Fruit fly (Drosophila melanogaster) whole organism, embryonic: Measurements from ENCODE around the gene CG11279.

Source experiments
- Atf6 ChIP-seq: fragments of 200-800 bp; sonication (Bioruptor generic); IDR thresholded peaks from 2 replicates; pipeline ENCODE4 v1.3.6; 2022; ENCODE audit warnings: missing biosample characterization, missing genetic modification characterization
- CG10543 ChIP-seq: fragments of 200-800 bp; sonication (Bioruptor generic); optimal IDR thresholded peaks from 3 replicates; lab custom pipeline; 2017; ENCODE audit warnings: missing biosample characterization, mild to moderate bottlenecking, missing genetic modification characterization, moderate library complexity
- CG10654 ChIP-seq: fragments of 200-800 bp; sonication (Bioruptor generic); optimal IDR thresholded peaks from 2 replicates; lab custom pipeline; 2016; ENCODE audit warnings: missing biosample characterization, missing genetic modification characterization
- CG11398 ChIP-seq: fragments of 200-800 bp; sonication (Bioruptor generic); optimal IDR thresholded peaks from 2 replicates; lab custom pipeline; 2016; ENCODE audit warnings: missing biosample characterization, missing genetic modification characterization
- CG12391 ChIP-seq: fragments of 200-800 bp; sonication (Bioruptor generic); optimal IDR thresholded peaks from 3 replicates; lab custom pipeline; 2018; ENCODE audit warnings: missing biosample characterization, mild to moderate bottlenecking, missing genetic modification characterization, moderate library complexity
- CG15514 ChIP-seq: fragments of 200-800 bp; sonication (Bioruptor generic); optimal IDR thresholded peaks from 3 replicates; lab custom pipeline; 2017; ENCODE audit warnings: missing biosample characterization, missing genetic modification characterization, mild to moderate bottlenecking, moderate library complexity, missing genetic modification reagents
- CG1602 ChIP-seq: fragments of 200-800 bp; sonication (Bioruptor generic); optimal IDR thresholded peaks from 3 replicates; lab custom pipeline; 2016; ENCODE audit warnings: missing biosample characterization, missing genetic modification characterization
- CG16779 ChIP-seq: fragments of 200-800 bp; sonication (Bioruptor generic); IDR thresholded peaks from 2 replicates; pipeline ENCODE4 v1.3.6; 2022; ENCODE audit warnings: missing biosample characterization, missing genetic modification characterization
- CG17361 ChIP-seq: fragments of 200-800 bp; sonication (Bioruptor generic); IDR thresholded peaks from 3 replicates; pipeline ENCODE4 v1.3.6; 2022; ENCODE audit warnings: missing biosample characterization, missing genetic modification characterization
- CG17829 ChIP-seq: fragments of 200-800 bp; optimal IDR thresholded peaks from 2 replicates; lab custom pipeline; 2019; ENCODE audit warnings: missing biosample characterization, mild to moderate bottlenecking, missing genetic modification characterization, moderate library complexity
- CG2116 ChIP-seq: fragments of 200-800 bp; sonication (Bioruptor generic); optimal IDR thresholded peaks from 3 replicates; lab custom pipeline; 2018; ENCODE audit warnings: missing biosample characterization, mild to moderate bottlenecking, missing genetic modification characterization
- CG30431 ChIP-seq: fragments of 200-800 bp; sonication (Bioruptor generic); optimal IDR thresholded peaks from 2 replicates; lab custom pipeline; 2017; ENCODE audit warnings: missing biosample characterization, missing genetic modification characterization
- CG3065 ChIP-seq: fragments of 200-800 bp; sonication (Bioruptor generic); optimal IDR thresholded peaks from 2 replicates; lab custom pipeline; 2016; ENCODE audit warnings: missing biosample characterization, missing genetic modification characterization
- CG31365 ChIP-seq: fragments of 200-800 bp; sonication (Bioruptor generic); optimal IDR thresholded peaks from 2 replicates; lab custom pipeline; 2018; ENCODE audit warnings: missing biosample characterization, mild to moderate bottlenecking, missing genetic modification characterization
- CG3407 ChIP-seq: fragments of 200-800 bp; sonication (Bioruptor generic); optimal IDR thresholded peaks from 2 replicates; lab custom pipeline; 2018; ENCODE audit warnings: missing biosample characterization, mild to moderate bottlenecking, missing genetic modification characterization
- CG34224 ChIP-seq: fragments of 200-800 bp; sonication (Bioruptor generic); IDR thresholded peaks from 3 replicates; pipeline ENCODE4 v1.3.6; 2022; ENCODE audit warnings: missing biosample characterization, missing genetic modification characterization; ENCODE audit not compliant: partially characterized antibody
- CG7271 ChIP-seq: fragments of 200-800 bp; sonication (Bioruptor generic); optimal IDR thresholded peaks from 2 replicates; lab custom pipeline; 2018; ENCODE audit warnings: missing biosample characterization, mild to moderate bottlenecking, missing genetic modification characterization, moderate library complexity
- CG8089 ChIP-seq: fragments of 200-800 bp; sonication (Bioruptor generic); optimal IDR thresholded peaks from 3 replicates; lab custom pipeline; 2016; ENCODE audit warnings: missing biosample characterization, missing genetic modification characterization
- CG9215 ChIP-seq: fragments of 200-800 bp; sonication (Bioruptor generic); IDR thresholded peaks from 2 replicates; pipeline ENCODE4 v1.3.6; 2022; ENCODE audit warnings: missing biosample characterization, missing genetic modification characterization
- CG9609 ChIP-seq: fragments of 200-800 bp; sonication (Bioruptor generic); optimal IDR thresholded peaks from 3 replicates; lab custom pipeline; 2016; ENCODE audit warnings: missing biosample characterization, missing genetic modification characterization
- CG9932 ChIP-seq: fragments of 200-800 bp; sonication (Bioruptor generic); IDR thresholded peaks from 2 replicates; pipeline ENCODE4 v1.3.6; 2022; ENCODE audit warnings: missing biosample characterization, missing genetic modification characterization
- Camta ChIP-seq: fragments of 200-800 bp; sonication (Bioruptor generic); optimal IDR thresholded peaks from 2 replicates; lab custom pipeline; 2016; ENCODE audit warnings: missing biosample characterization, missing genetic modification characterization
- Dbx ChIP-seq: fragments of 200-800 bp; sonication (Bioruptor generic); IDR thresholded peaks from 3 replicates; pipeline ENCODE4 v1.3.6; 2022; ENCODE audit warnings: missing biosample characterization, missing genetic modification characterization
- Doc2 ChIP-seq: fragments of 200-800 bp; sonication (Bioruptor generic); IDR thresholded peaks from 2 replicates; pipeline ENCODE4 v1.3.6; 2022; ENCODE audit warnings: missing biosample characterization, missing genetic modification characterization
- Fer1 ChIP-seq: fragments of 200-800 bp; sonication (Bioruptor generic); optimal IDR thresholded peaks from 2 replicates; lab custom pipeline; 2017; ENCODE audit warnings: missing biosample characterization, mild to moderate bottlenecking, missing genetic modification characterization
- Fer2 ChIP-seq: fragments of 200-800 bp; sonication (Bioruptor generic); optimal IDR thresholded peaks from 2 replicates; lab custom pipeline; 2018; ENCODE audit warnings: missing biosample characterization, mild to moderate bottlenecking, missing genetic modification characterization, moderate library complexity
- HHEX ChIP-seq: fragments of 200-800 bp; sonication (Bioruptor generic); optimal IDR thresholded peaks from 3 replicates; lab custom pipeline; 2017; ENCODE audit warnings: missing biosample characterization, mild to moderate bottlenecking, missing genetic modification characterization, missing genetic modification reagents
- HLH54F ChIP-seq: fragments of 200-800 bp; sonication (Bioruptor generic); optimal IDR thresholded peaks from 3 replicates; lab custom pipeline; 2016; ENCODE audit warnings: missing biosample characterization, missing genetic modification characterization
- Lim3 ChIP-seq: fragments of 200-800 bp; sonication (Bioruptor generic); IDR thresholded peaks from 2 replicates; pipeline ENCODE4 v1.3.6; 2022; ENCODE audit warnings: missing biosample characterization, missing genetic modification characterization
- Meics ChIP-seq: fragments of 200-800 bp; sonication (Bioruptor generic); optimal IDR thresholded peaks from 2 replicates; lab custom pipeline; 2017; ENCODE audit warnings: missing biosample characterization, mild to moderate bottlenecking, missing genetic modification characterization
- Nf-YB ChIP-seq: fragments of 200-800 bp; sonication (Bioruptor generic); optimal IDR thresholded peaks from 3 replicates; lab custom pipeline; 2019; ENCODE audit warnings: missing biosample characterization, mild to moderate bottlenecking, missing genetic modification characterization, moderate library complexity
- Opbp ChIP-seq: fragments of 200-800 bp; sonication (Bioruptor generic); IDR thresholded peaks from 3 replicates; pipeline ENCODE4 v1.3.6; 2022; ENCODE audit warnings: missing biosample characterization, missing genetic modification characterization; ENCODE audit not compliant: partially characterized antibody
- Sin3A ChIP-seq: fragments of >200 bp; optimal IDR thresholded peaks from 2 replicates; lab custom pipeline; 2018
- ac ChIP-seq: fragments of 200-800 bp; sonication (Bioruptor generic); optimal IDR thresholded peaks from 3 replicates; lab custom pipeline; 2017; ENCODE audit warnings: missing biosample characterization, mild to moderate bottlenecking, missing genetic modification characterization
- bcd ChIP-seq: fragments of 200-800 bp; sonication (Bioruptor generic); optimal IDR thresholded peaks from 2 replicates; lab custom pipeline; 2017; ENCODE audit warnings: missing biosample characterization, mild to moderate bottlenecking, missing genetic modification characterization
- chm ChIP-seq: fragments of 200-800 bp; sonication (Bioruptor generic); IDR thresholded peaks from 2 replicates; pipeline ENCODE4 v1.3.6; 2022; ENCODE audit warnings: missing biosample characterization, missing genetic modification characterization
- dati ChIP-seq: fragments of 200-800 bp; sonication (Bioruptor generic); IDR thresholded peaks from 2 replicates; pipeline ENCODE4 v1.3.6; 2022; ENCODE audit warnings: missing biosample characterization, missing genetic modification characterization
- dmrt11E ChIP-seq: fragments of 200-800 bp; sonication (Bioruptor generic); optimal IDR thresholded peaks from 3 replicates; lab custom pipeline; 2018; ENCODE audit warnings: missing biosample characterization, mild to moderate bottlenecking, missing genetic modification characterization, moderate library complexity
- gem ChIP-seq: fragments of 200-800 bp; sonication (Bioruptor generic); optimal IDR thresholded peaks from 2 replicates; lab custom pipeline; 2019; ENCODE audit warnings: missing biosample characterization, mild to moderate bottlenecking, missing genetic modification characterization, moderate library complexity
- klu ChIP-seq: fragments of 200-800 bp; sonication (Bioruptor generic); IDR thresholded peaks from 2 replicates; pipeline ENCODE4 v1.3.6; 2022; ENCODE audit warnings: missing biosample characterization, missing genetic modification characterization
- lbe ChIP-seq: fragments of 200-800 bp; sonication (Bioruptor generic); optimal IDR thresholded peaks from 2 replicates; lab custom pipeline; 2016; ENCODE audit warnings: missing biosample characterization, mild to moderate bottlenecking, missing genetic modification characterization
- lilli ChIP-seq: fragments of 200-800 bp; sonication (Bioruptor generic); optimal IDR thresholded peaks from 3 replicates; lab custom pipeline; 2016; ENCODE audit warnings: missing biosample characterization, missing genetic modification characterization
- nau ChIP-seq: fragments of 200-800 bp; sonication (Bioruptor generic); optimal IDR thresholded peaks from 3 replicates; lab custom pipeline; 2017; ENCODE audit warnings: missing biosample characterization, mild to moderate bottlenecking, missing genetic modification characterization, missing genetic modification reagents
- otp ChIP-seq: fragments of 200-800 bp; sonication (Bioruptor generic); IDR thresholded peaks from 3 replicates; pipeline ENCODE4, ENCODE4 v1.3.6; 2022; ENCODE audit warnings: missing biosample characterization, missing genetic modification characterization
- pan ChIP-seq, 4 experiments: fragments of >200 bp in 3 of 4; fragments of 200-800 bp in 1 of 4; sonication (Bioruptor generic) in 1 of 4; optimal IDR thresholded peaks in 3 of 4; IDR thresholded peaks in 1 of 4; 2 replicates each; pipeline versions ENCODE4 v1.3.6 to Lab custom; 2017 to 2022; ENCODE audit warnings: missing biosample characterization in 2 of 4, missing genetic modification characterization in 2 of 4, mixed read lengths in 1 of 4
- pho ChIP-seq: fragments of 200-800 bp; sonication (Bioruptor generic); optimal IDR thresholded peaks from 2 replicates; lab custom pipeline; 2016; ENCODE audit warnings: missing biosample characterization, missing genetic modification characterization
- rib ChIP-seq: fragments of 200-800 bp; sonication (Bioruptor generic); IDR thresholded peaks from 2 replicates; pipeline ENCODE4 v1.3.6; 2022; ENCODE audit warnings: missing biosample characterization, missing genetic modification characterization
- scrt ChIP-seq: fragments of 200-800 bp; sonication (Bioruptor generic); optimal IDR thresholded peaks from 2 replicates; lab custom pipeline; 2018; ENCODE audit warnings: missing biosample characterization, mild to moderate bottlenecking, missing genetic modification characterization, moderate library complexity
- sob ChIP-seq: fragments of 200-800 bp; sonication (Bioruptor generic); IDR thresholded peaks from 2 replicates; pipeline ENCODE4 v1.3.6; 2022; ENCODE audit warnings: missing biosample characterization, missing genetic modification characterization
- toy ChIP-seq: fragments of 200-800 bp; sonication (Bioruptor generic); IDR thresholded peaks from 2 replicates; pipeline ENCODE4 v1.3.6; 2022; ENCODE audit warnings: missing biosample characterization, missing genetic modification characterization
- usp ChIP-seq: fragments of >200 bp; optimal IDR thresholded peaks from 2 replicates; lab custom pipeline; 2017; ENCODE audit warnings: missing biosample characterization, missing genetic modification characterization
- wor ChIP-seq: fragments of 200-800 bp; sonication (Bioruptor generic); IDR thresholded peaks from 2 replicates; pipeline ENCODE4 v1.3.6; 2022; ENCODE audit warnings: missing biosample characterization, missing genetic modification characterization
- yki ChIP-seq: fragments of >200 bp; optimal IDR thresholded peaks from 3 replicates; lab custom pipeline; 2018

The CG11279 gene

DNA sequence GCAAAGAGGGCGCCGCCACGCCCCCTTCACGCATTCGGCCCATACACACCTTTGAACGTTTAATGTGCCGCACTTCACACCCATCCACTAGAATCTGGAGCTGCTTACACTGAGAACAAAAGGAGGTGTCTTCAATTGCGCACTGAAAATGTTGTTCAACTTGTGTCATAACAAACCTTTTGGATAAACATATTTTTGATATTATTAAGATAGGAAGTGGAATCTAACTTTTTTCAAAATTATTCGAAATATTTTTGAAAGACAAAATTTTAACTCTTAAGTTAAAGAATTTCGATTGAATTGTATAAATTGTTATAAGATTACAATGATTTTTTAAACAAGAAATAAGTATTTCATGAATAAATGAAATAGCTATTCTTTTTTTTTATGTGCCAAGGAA is 21.5 kb downstream of the CG11279 start (continued):
- TF ChIP-seq lilli (no peak), lbe (no peak), CG30431 (GFP tag; lab: Kevin White, UChicago) (peak; percentile 30), scrt (GFP tag; lab: Kevin White, UChicago) (no peak), wor (GFP tag; lab: Robert Waterston, UW) (no peak), rib (GFP tag; lab: Robert Waterston, UW) (no peak), CG31365 (tag; lab: Kevin White, UChicago) (no peak), CG34224 (no peak), gem (tag; lab: Kevin White, UChicago) (peak; percentile 72), CG17361 (peak; percentile 35; the same call in 1 of the 3 replicates), yki (lab: Kevin White, UChicago) (no peak), Fer2 (tag; lab: Kevin White, UChicago) (no peak), CG12391 (peak; percentile 70), pho (GFP tag; lab: Kevin White, UChicago) (no peak), dati (GFP tag; lab: Robert Waterston, UW) (no peak), CG10654 (GFP tag; lab: Kevin White, UChicago) (no peak), CG15514 (GFP tag; lab: Kevin White, UChicago) (no peak), CG10543 (GFP tag; lab: Kevin White, UChicago) (no peak), Lim3 (no peak), Meics (GFP tag; lab: Kevin White, UChicago) (no peak), CG7271 (tag; lab: Kevin White, UChicago) (no peak), toy (no peak), CG9932 (GFP tag; lab: Robert Waterston, UW) (no peak), CG2116 (GFP tag; lab: Kevin White, UChicago) (no peak), CG8089 (GFP tag; lab: Kevin White, UChicago) (no peak), otp (GFP tag; lab: Robert Waterston, UW) (0 out of 3 replicates have a peak, but pooled peaks have one; percentile 5), klu (GFP tag; lab: Robert Waterston, UW) (no peak), Camta (GFP tag; lab: Kevin White, UChicago) (no peak), CG9215 (GFP tag; lab: Robert Waterston, UW) (no peak), bcd (GFP tag; lab: Kevin White, UChicago) (peak; percentile 3), Opbp (GFP tag; lab: Robert Waterston, UW) (no peak), ac (GFP tag; lab: Kevin White, UChicago) (peak; percentile 33), Sin3A (lab: Kevin White, UChicago) (no peak), CG3407 (no peak), Nf-YB (GFP tag; lab: Kevin White, UChicago) (no peak), HHEX (no peak), CG16779 (no peak), HLH54F (GFP tag; lab: Kevin White, UChicago) (no peak), Fer1 (GFP tag; lab: Kevin White, UChicago) (no peak), CG3065 (GFP tag; lab: Kevin White, UChicago) (peak; percentile 28), CG17829 (peak; percentile 50), sob (GFP tag; lab: Robert Waterston, UW) (no peak), CG1602 (peak; percentile 24), nau (GFP tag; lab: Kevin White, UChicago) (no peak), Doc2 (GFP tag; lab: Robert Waterston, UW) (no peak), pan (optimal IDR thresholded peaks at IDR 0.05; lab: Kevin White, UChicago) (no peak), pan (GFP tag; optimal IDR thresholded peaks at IDR 0.05 in 1 of 2, IDR thresholded peaks at IDR 0.05 in 1 of 2) (no peak), CG11398 (GFP tag; lab: Kevin White, UChicago) (no peak), usp (no peak), Dbx (GFP tag; lab: Robert Waterston, UW) (no peak), dmrt11E (tag; lab: Kevin White, UChicago) (peak; percentile 85), chm (GFP tag; lab: Robert Waterston, UW) (no peak), Atf6 (GFP tag; lab: Robert Waterston, UW) (no peak), CG9609 (GFP tag; lab: Kevin White, UChicago) (no peak)
